Fruit fly (Drosophila melanogaster) whole organism, prepupa: ENCODE data around the gene sbm.

ENCODE experiments used
- CG10669 ChIP-seq: fragments of 200-800 bp; sonication (Bioruptor generic); optimal IDR thresholded peaks from 3 replicates; lab custom pipeline; 2018; ENCODE audit warnings: missing biosample characterization, mild to moderate bottlenecking, missing genetic modification characterization, moderate library complexity
- CG16779 ChIP-seq: fragments of 200-800 bp; sonication (Bioruptor generic); optimal IDR thresholded peaks from 3 replicates; lab custom pipeline; 2017; ENCODE audit warnings: missing biosample characterization, mild to moderate bottlenecking, missing genetic modification characterization
- CG6163 ChIP-seq: fragments of 200-800 bp; sonication (Bioruptor generic); IDR thresholded peaks from 3 replicates; pipeline ENCODE4 v1.3.6; 2022; ENCODE audit warnings: missing biosample characterization, missing genetic modification characterization
- Hr39 ChIP-seq: fragments of 200-800 bp; sonication (Bioruptor generic); optimal IDR thresholded peaks from 2 replicates; lab custom pipeline; 2016; ENCODE audit warnings: missing biosample characterization, missing genetic modification characterization
- Met ChIP-seq: fragments of 200-800 bp; sonication (Bioruptor generic); optimal IDR thresholded peaks from 3 replicates; lab custom pipeline; 2016; ENCODE audit warnings: missing biosample characterization, missing genetic modification characterization
- OdsH ChIP-seq: fragments of 200-800 bp; sonication (Bioruptor generic); optimal IDR thresholded peaks from 3 replicates; lab custom pipeline; 2016; ENCODE audit warnings: missing biosample characterization, missing genetic modification characterization
- achi ChIP-seq: fragments of 200-800 bp; sonication (Bioruptor generic); optimal IDR thresholded peaks from 3 replicates; lab custom pipeline; 2016; ENCODE audit warnings: missing biosample characterization, missing genetic modification characterization
- dac ChIP-seq: fragments of 200-800 bp; sonication (Bioruptor generic); optimal IDR thresholded peaks from 2 replicates; lab custom pipeline; 2017; ENCODE audit warnings: missing biosample characterization, mild to moderate bottlenecking, missing genetic modification characterization
- dsx ChIP-seq: fragments of 200-800 bp; optimal IDR thresholded peaks from 3 replicates; lab custom pipeline; 2019; ENCODE audit warnings: missing biosample characterization, mild to moderate bottlenecking, missing genetic modification characterization, moderate library complexity; ENCODE audit not compliant: poor library complexity, severe bottlenecking
- eg ChIP-seq: fragments of 200-800 bp; sonication (Bioruptor generic); IDR thresholded peaks from 3 replicates; pipeline ENCODE4 v1.3.6; 2022; ENCODE audit warnings: missing biosample characterization, missing genetic modification characterization
- svp ChIP-seq: fragments of 200-800 bp; sonication (Bioruptor generic); peaks from one replicate; lab custom pipeline; 2016; ENCODE audit warnings: missing biosample characterization, missing genetic modification characterization
- topi ChIP-seq: fragments of 200-800 bp; sonication (Bioruptor generic); optimal IDR thresholded peaks from 3 replicates; lab custom pipeline; 2016; ENCODE audit warnings: missing biosample characterization, missing genetic modification characterization

DNA sequence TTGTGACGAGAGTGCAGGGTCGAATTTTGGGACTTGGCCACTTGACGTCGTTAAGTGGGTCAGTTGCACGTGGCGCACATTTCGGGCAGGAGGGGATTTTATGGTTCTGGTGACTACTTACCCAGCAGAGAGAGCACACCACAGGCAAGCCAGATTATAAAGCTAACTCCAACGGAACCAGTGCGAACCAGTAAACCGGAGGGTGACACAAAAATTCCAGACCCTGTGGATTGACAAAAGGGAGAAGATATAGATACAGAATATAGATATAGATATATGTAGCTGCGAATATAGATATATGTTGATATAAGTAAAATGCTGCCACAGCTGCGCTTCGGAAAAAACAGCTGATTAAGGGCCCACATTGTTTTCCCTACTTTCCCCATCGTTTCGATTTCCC is 13.9 kb downstream of the sbm start:
- TF ChIP-seq CG10669 (GFP tag; lab: Kevin White, UChicago) = no peak
- no peak for TF ChIP-seq OdsH (GFP tag; lab: Kevin White, UChicago)
- no peak for TF ChIP-seq Met (GFP tag; lab: Kevin White, UChicago)
- TF ChIP-seq topi (GFP tag; lab: Kevin White, UChicago) = no peak
- no peak for TF ChIP-seq svp (GFP tag; lab: Kevin White, UChicago)
- no peak for TF ChIP-seq dac (GFP tag; lab: Kevin White, UChicago)
- no peak for TF ChIP-seq CG16779 (tag; lab: Kevin White, UChicago)
- no peak for TF ChIP-seq CG6163 (GFP tag; lab: Robert Waterston, UW)
- TF ChIP-seq dsx (GFP tag; lab: Kevin White, UChicago) = no peak
- no peak for TF ChIP-seq achi (GFP tag; lab: Kevin White, UChicago)
- no peak for TF ChIP-seq Hr39 (GFP tag; lab: Kevin White, UChicago)
- no peak for TF ChIP-seq eg (GFP tag; lab: Robert Waterston, UW)
